Fruit fly (Drosophila melanogaster): Measurements from ENCODE around the gene Mvl.

The Mvl gene

DNA sequence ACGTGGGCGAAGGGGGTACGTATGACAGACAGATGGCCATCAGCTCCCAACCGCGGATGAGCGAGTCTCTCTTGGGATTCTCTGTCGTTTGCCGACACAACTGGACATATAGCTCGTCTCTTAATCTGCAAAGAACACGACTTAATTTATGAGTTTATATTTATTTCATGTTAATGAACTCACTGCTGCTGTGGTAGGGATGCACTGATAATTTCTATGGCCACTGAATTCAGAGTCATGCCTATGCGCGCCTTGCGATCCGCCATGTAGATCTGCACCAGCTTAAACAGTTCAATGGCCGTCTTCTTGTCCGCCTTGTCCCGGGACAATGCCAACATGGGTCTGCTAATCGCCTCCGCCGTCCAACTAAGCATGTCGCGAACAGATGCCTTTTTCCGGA lies 24.4 kb upstream of the Mvl start:
- no peak for TF ChIP-seq CTCF (optimal IDR thresholded peaks at IDR 0.05)
- no peak for TF ChIP-seq CG8478 (optimal IDR thresholded peaks at IDR 0.05)

dm6 chr3R:21080876-21081586 lies 20.4 kb upstream of the Mvl start, which contains the start of gene HHEX:
Gene HHEX (minus strand): TSS chr3R:21080926.
- TF ChIP-seq CTCF (optimal IDR thresholded peaks at IDR 0.05) (no peak), CG8478 (optimal IDR thresholded peaks at IDR 0.05) (no peak)

DNA sequence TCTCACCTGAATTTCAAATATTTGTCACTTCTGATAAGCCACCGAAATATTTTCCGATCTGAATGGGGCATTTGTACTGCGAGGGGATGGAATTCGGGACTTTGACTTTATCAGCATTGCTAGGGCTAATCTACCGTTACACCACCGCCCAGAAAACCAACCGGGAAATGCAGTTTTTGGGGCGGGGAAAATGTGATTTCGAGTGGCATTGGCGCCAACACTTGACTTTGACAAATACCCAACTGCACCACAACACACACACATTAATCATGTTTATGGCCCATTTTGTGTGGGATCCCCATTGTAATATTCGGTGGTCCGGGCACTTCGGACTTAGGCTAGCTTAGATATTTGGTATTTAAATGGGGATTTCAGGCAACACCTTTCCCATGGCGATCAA lies 18.4 kb upstream of the Mvl start:
- TF ChIP-seq CG8478 (optimal IDR thresholded peaks at IDR 0.05) (no peak), CTCF (optimal IDR thresholded peaks at IDR 0.05) (no peak)

dm6 chr3R:21078211-21078610 lies 17.6 kb upstream of the Mvl start:
- no peak for TF ChIP-seq CTCF (optimal IDR thresholded peaks at IDR 0.05)
- TF ChIP-seq CG8478 (optimal IDR thresholded peaks at IDR 0.05), result no peak

- TF ChIP-seq CG8478 (optimal IDR thresholded peaks at IDR 0.05) (no peak), CTCF (optimal IDR thresholded peaks at IDR 0.05) (no peak)
Observed at dm6 chr3R:21077577-21077976, 17.0 kb upstream of the Mvl start.

DNA sequence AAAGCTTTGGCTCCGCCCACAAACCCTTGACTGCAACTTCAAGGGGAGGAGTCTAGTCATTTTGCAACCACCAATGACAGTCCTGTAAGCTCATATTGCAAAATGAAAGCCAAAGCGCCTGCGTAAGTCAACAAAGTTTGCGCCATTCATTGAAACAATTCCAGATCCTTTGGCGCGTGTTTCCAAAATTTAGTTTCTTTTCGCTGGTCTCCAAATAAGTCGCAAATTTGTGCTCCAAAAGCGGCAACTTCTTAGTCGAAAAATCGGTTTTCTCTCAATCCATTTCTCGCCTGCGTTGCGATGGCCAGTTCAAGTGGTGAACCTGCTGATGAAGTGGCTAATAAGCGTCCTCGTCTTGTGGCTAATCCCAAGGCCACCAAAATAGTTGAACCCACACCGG lies 13.1 kb upstream of the Mvl start, which contains the start of gene dmrt93B:
Gene dmrt93B (plus strand): TSS at position 301 of the 400 bp plus-strand sequence.
- no peak for TF ChIP-seq CG8478 (optimal IDR thresholded peaks at IDR 0.05)
- no peak for TF ChIP-seq CTCF (optimal IDR thresholded peaks at IDR 0.05)

dm6 chr3R:21073141-21073540 lies 12.5 kb upstream of the Mvl start, which contains the start of gene r-l:
Gene r-l (minus strand): TSS chr3R:21073319.
- TF ChIP-seq CTCF (optimal IDR thresholded peaks at IDR 0.05) (peak; percentile 30 to 49), CG8478 (optimal IDR thresholded peaks at IDR 0.05) (no peak)

- TF ChIP-seq CTCF (optimal IDR thresholded peaks at IDR 0.05) (no peak), CG8478 (optimal IDR thresholded peaks at IDR 0.05) (no peak)
Observed at dm6 chr3R:21071943-21072500, 11.4 kb upstream of the Mvl start.

DNA sequence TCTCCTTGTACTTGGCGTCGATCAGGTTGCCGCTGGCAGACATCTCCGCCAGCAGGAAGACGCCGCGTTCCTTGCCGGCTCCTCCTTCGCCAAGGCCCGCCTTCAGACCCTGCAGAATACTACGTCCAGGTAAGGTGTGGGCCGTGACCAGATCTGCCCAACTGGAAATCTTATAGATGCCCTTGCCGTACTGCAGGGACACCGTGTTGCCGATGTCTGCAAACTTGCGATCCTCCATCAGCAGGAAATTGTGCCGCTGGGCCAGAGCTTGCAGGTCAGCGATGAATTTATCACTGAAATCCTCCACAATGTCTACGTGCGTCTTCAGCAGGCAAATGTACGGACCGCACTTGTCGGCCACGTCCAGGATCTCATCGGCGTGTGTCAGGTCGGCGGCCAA lies 10.7 kb upstream of the Mvl start:
- TF ChIP-seq CG8478 (optimal IDR thresholded peaks at IDR 0.05), result no peak
- no peak for TF ChIP-seq CTCF (optimal IDR thresholded peaks at IDR 0.05)

- peak in 1 of 2 experiments; percentile 2 for TF ChIP-seq CTCF (optimal IDR thresholded peaks at IDR 0.05)
- no peak for TF ChIP-seq CG8478 (optimal IDR thresholded peaks at IDR 0.05)
Observed at dm6 chr3R:21069742-21070141, 9.1 kb upstream of the Mvl start.

DNA sequence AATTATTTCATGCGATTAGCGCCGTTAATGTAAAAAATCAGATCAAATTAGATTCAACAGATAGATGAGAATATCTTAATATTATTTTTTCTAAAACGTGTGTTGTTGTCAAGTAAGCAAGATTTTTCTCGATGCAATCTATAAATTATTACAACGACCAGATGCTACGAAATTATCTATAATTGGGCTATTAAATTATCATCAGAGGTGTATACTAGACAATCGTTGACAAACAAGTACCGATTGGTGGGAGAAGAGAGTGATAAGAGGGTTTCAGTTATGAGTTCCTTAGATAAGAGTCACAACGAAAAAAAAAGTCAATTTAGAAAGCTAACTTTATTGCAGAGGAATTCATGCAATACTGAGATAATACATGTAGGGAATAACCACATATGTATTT lies 6.9 kb upstream of the Mvl start:
- TF ChIP-seq CTCF (optimal IDR thresholded peaks at IDR 0.05), result no peak
- no peak for TF ChIP-seq CG8478 (optimal IDR thresholded peaks at IDR 0.05)

DNA sequence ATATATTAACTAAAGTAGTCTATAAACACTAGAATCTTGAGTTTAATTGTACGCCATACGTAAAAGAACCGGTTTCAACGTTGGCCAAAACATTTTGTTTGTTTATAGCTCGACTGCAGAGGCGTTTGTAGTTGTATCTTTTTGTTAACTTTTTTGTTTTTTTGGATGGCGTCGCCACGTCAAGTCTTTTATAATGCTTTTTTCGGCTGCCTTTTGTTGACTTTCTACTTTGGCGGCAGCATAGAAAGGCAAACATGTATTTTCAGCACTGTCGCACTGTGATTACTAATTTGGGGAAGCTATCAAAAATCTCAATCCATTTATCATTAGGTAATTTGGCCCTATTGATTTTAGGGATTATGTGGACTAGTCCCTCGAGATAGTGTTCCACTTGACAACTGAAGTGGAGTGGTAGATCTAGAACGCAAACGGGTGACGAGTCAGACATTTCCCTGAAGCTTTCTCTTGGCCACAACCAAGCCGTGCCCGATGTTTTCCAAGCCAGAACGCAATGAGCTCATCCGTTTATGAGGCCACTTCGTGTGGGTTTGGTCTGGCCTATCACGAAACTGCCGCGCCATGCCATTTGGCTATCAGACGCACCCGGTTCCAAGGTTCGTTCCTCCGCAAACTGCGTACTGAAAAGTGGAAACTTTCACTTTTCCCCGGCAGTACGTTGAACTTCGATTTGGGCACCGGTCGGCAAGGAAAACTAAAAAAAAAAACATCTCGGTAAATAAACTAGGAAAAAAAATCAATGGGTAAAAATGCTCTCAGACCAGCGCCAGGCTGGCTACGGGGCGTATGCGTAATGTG lies 6.1 kb upstream of the Mvl start:
- no peak for TF ChIP-seq CG8478 (optimal IDR thresholded peaks at IDR 0.05)
- no peak for TF ChIP-seq CTCF (optimal IDR thresholded peaks at IDR 0.05)

- TF ChIP-seq CG8478 (optimal IDR thresholded peaks at IDR 0.05), result no peak
Observed at dm6 chr3R:21065696-21066080, 5.1 kb upstream of the Mvl start.

DNA sequence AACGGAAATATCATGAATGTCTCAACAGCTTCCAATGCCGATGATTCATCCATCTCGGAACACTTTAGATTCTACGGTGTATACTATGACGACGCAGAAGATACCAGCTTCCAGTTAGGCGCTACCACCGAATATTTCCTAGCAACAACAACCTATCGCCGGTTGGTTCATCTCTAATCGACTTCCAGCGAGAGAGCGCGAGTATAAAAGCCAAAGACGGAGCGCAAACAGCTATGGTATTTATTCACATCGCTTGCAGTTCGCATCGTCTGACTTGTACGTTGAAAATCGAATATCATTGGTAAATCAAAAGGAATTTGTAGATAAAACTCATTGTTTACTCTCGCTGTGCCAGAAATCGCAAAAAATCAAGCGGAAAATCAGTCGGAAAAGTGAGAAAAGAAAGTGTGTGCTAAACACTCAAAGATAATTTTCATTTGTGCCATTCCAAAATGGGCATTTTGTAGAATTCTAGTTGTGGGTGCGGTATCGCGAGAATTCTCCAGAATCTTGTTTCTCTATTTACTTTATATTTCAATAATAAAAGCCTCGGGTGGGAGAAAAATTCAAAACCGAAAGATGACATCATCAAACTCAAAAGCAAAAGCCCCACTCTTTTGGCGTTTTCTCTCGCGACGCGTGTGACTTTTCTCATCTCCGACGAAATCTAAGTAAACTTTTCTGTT lies 4.6 kb upstream of the Mvl start, which contains the start of gene AnxB9:
Gene AnxB9 (plus strand): TSS at position 232 of the 686 bp plus-strand sequence.
- peak in 1 of 2 experiments; percentile 22 for TF ChIP-seq CTCF (optimal IDR thresholded peaks at IDR 0.05)
- TF ChIP-seq CG8478 (optimal IDR thresholded peaks at IDR 0.05), result no peak
